Worm (Caenorhabditis elegans): ENCODE measurements around the gene bkip-1.
A peak's percentile ranks its signal among the peaks of the same experiment; 100 is the strongest.
"Not testable (repeated sequence)": the region's sequence is repeated elsewhere in the genome, so short reads cannot be mapped to it uniquely, and the experiment has no call there.

bkip-1 gene

DNA sequence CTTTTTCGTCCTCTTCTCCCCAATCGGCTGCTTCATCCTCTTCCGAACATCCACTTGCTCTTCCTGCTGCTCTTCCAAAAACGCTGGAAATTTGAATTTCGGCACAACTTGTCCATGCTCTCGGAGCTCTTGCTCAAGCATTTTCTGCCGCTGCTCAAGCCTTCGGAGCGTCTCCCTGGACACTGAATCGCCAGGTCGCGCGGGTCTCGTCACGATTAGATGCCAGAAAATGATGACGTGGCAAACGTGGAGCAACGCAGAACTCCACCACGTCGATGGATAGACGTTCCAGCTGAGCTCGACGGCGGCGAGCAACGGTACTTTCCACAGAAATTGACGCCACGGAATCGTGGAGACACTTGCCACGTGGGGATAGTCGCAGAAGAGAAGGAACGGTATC lies 28.1 kb downstream of the bkip-1 start:
- TF ChIP-seq dao-5 (tag; optimal IDR thresholded peaks at IDR 0.05) (no peak), W03F9.2 (tag; optimal IDR thresholded peaks at IDR 0.05) (no peak), him-1 (tag; optimal IDR thresholded peaks at IDR 0.05) (no peak)

DNA sequence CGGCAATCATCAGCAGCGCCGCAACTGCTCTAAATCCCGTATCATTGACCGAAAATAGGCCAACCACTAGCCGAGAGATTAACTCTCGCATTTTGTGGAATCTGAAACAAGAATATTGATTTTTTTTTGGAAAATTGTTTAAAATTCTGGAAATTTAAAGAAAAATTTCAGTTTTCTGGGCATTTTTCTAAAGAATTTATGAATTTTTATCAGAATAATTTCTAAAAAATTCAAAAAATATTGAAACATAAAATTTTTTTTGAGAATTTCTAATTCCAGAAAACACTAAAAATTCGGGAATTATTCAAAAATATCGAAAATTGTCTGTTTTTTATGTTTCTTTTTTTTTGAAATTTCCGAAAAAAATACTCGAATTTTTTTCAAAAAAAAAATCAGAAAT lies 31.7 kb downstream of the bkip-1 start, which contains the start of gene algn-3:
Gene algn-3 (minus strand): TSS at position 101 of the 400 bp plus-strand sequence.
- TF ChIP-seq W03F9.2 (tag; optimal IDR thresholded peaks at IDR 0.05): no peak

DNA sequence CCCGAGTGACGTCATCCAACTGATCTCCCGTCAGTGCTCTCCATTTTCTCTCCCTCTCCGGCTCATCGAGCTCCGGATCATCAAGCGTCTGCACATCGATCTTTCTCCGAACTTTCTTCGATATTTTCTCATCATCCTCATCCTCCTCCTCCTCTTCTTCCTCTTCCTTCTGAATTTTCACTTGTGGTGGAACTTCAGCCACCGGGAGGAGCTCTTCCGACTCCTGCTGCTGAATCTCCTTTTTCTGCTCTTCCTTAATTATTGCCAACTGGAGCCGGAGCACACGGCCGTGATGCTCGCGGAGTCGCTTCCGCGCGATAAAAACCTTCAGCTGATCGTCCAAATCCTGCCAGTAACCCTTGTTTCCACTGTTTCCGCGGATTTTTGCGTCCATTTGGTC lies 35.2 kb downstream of the bkip-1 start:
- TF ChIP-seq W03F9.2 (tag; optimal IDR thresholded peaks at IDR 0.05) (no peak), dao-5 (tag; optimal IDR thresholded peaks at IDR 0.05) (no peak), him-1 (tag; optimal IDR thresholded peaks at IDR 0.05) (no peak)

- TF ChIP-seq W03F9.2 (tag; optimal IDR thresholded peaks at IDR 0.05) (no peak), dao-5 (tag; optimal IDR thresholded peaks at IDR 0.05) (no peak), him-1 (tag; optimal IDR thresholded peaks at IDR 0.05) (no peak)
Measured at ce11 chrII:14137538-14137937, 36.5 kb downstream of the bkip-1 start, which contains the start of gene K09E4.1. TSS of gene K09E4.1 (plus strand) at chrII:14137838.

- TF ChIP-seq W03F9.2 (tag; optimal IDR thresholded peaks at IDR 0.05) (no peak), dao-5 (tag; optimal IDR thresholded peaks at IDR 0.05) (no peak), him-1 (tag; optimal IDR thresholded peaks at IDR 0.05) (no peak)
Measured at ce11 chrII:14138849-14139419, 37.9 kb downstream of the bkip-1 start.

ce11 chrII:14142098-14142554 lies 41.1 kb downstream of the bkip-1 start, which contains the start of gene cacn-1:
TSS of gene cacn-1 (minus strand) at chrII:14142148.
- not testable (repeated sequence) for TF ChIP-seq dao-5, him-1, W03F9.2 (tag; optimal IDR thresholded peaks at IDR 0.05)

ce11 chrII:14143838-14144268 lies 42.8 kb downstream of the bkip-1 start, which contains the start of gene W03H9.2:
TSS of gene W03H9.2 (minus strand) at chrII:14143869.
- TF ChIP-seq dao-5 (tag; optimal IDR thresholded peaks at IDR 0.05) (no peak), W03F9.2 (tag; optimal IDR thresholded peaks at IDR 0.05) (peak; percentile 27)

ce11 chrII:14150031-14150430 lies 49.0 kb downstream of the bkip-1 start, which contains the start of gene W03H9.1:
TSS of gene W03H9.1 (minus strand) at chrII:14150131.
- TF ChIP-seq him-1 (tag; optimal IDR thresholded peaks at IDR 0.05) (no peak), W03F9.2 (tag; optimal IDR thresholded peaks at IDR 0.05) (no peak), dao-5 (tag; optimal IDR thresholded peaks at IDR 0.05) (no peak)

DNA sequence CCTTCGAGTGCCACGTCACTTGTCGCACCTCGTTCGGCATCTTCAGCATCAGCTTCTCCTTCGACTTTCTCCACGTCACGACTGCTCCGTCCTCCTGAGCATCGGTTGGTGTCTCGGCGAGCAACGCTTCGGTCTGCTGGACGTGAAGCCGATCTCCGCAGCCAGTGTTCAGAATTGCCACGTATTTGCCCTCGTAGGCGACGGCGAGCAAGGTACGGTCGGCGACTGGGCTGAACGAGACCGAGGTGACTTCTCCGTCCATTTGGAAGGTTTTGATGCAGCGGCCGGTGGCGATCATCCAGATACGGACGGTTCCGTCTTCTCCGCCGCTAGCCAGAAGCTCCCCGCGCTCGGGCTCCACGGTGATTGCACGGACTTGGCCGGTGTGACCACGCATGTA lies 51.2 kb downstream of the bkip-1 start:
- no peak for TF ChIP-seq W03F9.2 (tag; optimal IDR thresholded peaks at IDR 0.05)
- no peak for TF ChIP-seq him-1 (tag; optimal IDR thresholded peaks at IDR 0.05)
- TF ChIP-seq dao-5 (tag; optimal IDR thresholded peaks at IDR 0.05): no peak
